Worm (Caenorhabditis elegans) whole organism, L4 larva: ENCODE data around the gene F32D8.13.

Source experiments
- D1046.2 ChIP-seq: fragments of 200-800 bp; sonication (Bioruptor generic); IDR thresholded peaks from 2 replicates; pipeline ENCODE4 v1.3.6; 2022; ENCODE audit warnings: missing genetic modification characterization, missing compliant biosample characterization
- F49E8.2 ChIP-seq: sonication (generic microtip); optimal IDR thresholded peaks from 2 replicates; lab custom pipeline; 2016; ENCODE audit warnings: missing compliant biosample characterization, mild to moderate bottlenecking, missing genetic modification characterization, borderline replicate concordance
- R02D3.7 ChIP-seq: fragments of 150-350 bp; sonication (generic microtip); optimal IDR thresholded peaks from 3 replicates; lab custom pipeline; 2014; ENCODE audit warnings: missing biosample characterization, missing genetic modification characterization
- T20F7.1 ChIP-seq: fragments of 200-800 bp; sonication (Bioruptor generic); optimal IDR thresholded peaks from 2 replicates; lab custom pipeline; 2018; ENCODE audit warnings: mild to moderate bottlenecking, missing genetic modification characterization, missing compliant biosample characterization
- Y105C5A.15 ChIP-seq: fragments of 200-800 bp; sonication (Bioruptor generic); IDR thresholded peaks from 2 replicates; pipeline ENCODE4 v1.3.6; 2022; ENCODE audit warnings: missing genetic modification characterization, missing compliant biosample characterization
- Y48G9A.11 ChIP-seq: fragments of 200-800 bp; sonication (Bioruptor generic); IDR thresholded peaks from 2 replicates; pipeline ENCODE4 v1.3.6; 2022; ENCODE audit warnings: missing genetic modification reagents, missing genetic modification characterization, missing compliant biosample characterization
- Y75B8A.6 ChIP-seq: fragments of 200-800 bp; sonication (Bioruptor generic); IDR thresholded peaks from 2 replicates; pipeline ENCODE4 v1.3.6; 2022; ENCODE audit warnings: missing genetic modification reagents, missing genetic modification characterization, missing compliant biosample characterization
- ZK546.5 ChIP-seq, 2 experiments: sonication (generic microtip); optimal IDR thresholded peaks; 2 replicates each; lab custom pipeline; 2017; ENCODE audit warnings: missing biosample characterization in 2 of 2, missing genetic modification characterization in 2 of 2
- aly-2 ChIP-seq: sonication (generic microtip); optimal IDR thresholded peaks from 2 replicates; lab custom pipeline; 2018; ENCODE audit warnings: missing biosample characterization, missing genetic modification characterization
- ama-1 ChIP-seq: fragments of 150-350 bp; optimal IDR thresholded peaks from 2 replicates; lab custom pipeline; 2014; ENCODE audit warnings: inconsistent platforms, mixed read lengths
- ceh-20 ChIP-seq: fragments of 200-800 bp; sonication (Bioruptor generic); IDR thresholded peaks from 2 replicates; pipeline ENCODE4 v1.3.6; 2022; ENCODE audit warnings: missing genetic modification reagents, missing genetic modification characterization, missing compliant biosample characterization
- ceh-28 ChIP-seq: fragments of 150-350 bp; optimal IDR thresholded peaks from 2 replicates; lab custom pipeline; 2014; ENCODE audit warnings: missing biosample characterization, missing genetic modification reagents, missing genetic modification characterization
- ceh-82 ChIP-seq: sonication (generic microtip); optimal IDR thresholded peaks from 2 replicates; lab custom pipeline; 2017; ENCODE audit warnings: missing biosample characterization, missing genetic modification characterization
- cey-2 ChIP-seq: sonication (generic microtip); optimal IDR thresholded peaks from 3 replicates; lab custom pipeline; 2017; ENCODE audit warnings: missing genetic modification characterization, mild to moderate bottlenecking, missing compliant biosample characterization, antibody characterized with exemption, borderline replicate concordance; ENCODE audit not compliant: insufficient read depth
- daf-16 ChIP-seq, 3 experiments: sonication (generic microtip); optimal IDR thresholded peaks; 2 replicates each; lab custom pipeline; 2016 to 2017; ENCODE audit warnings: missing genetic modification characterization in 3 of 3, missing genetic modification reagents in 3 of 3, mild to moderate bottlenecking in 2 of 3, missing compliant biosample characterization in 2 of 3, missing biosample characterization in 1 of 3, moderate library complexity in 1 of 3
- egl-27 ChIP-seq: sonication (generic microtip); optimal IDR thresholded peaks from 3 replicates; lab custom pipeline; 2017; ENCODE audit warnings: missing biosample characterization, missing genetic modification reagents, missing genetic modification characterization
- egl-43 ChIP-seq: fragments of 200-800 bp; sonication (Bioruptor generic); IDR thresholded peaks from 2 replicates; pipeline ENCODE4 v1.3.6; 2022; ENCODE audit warnings: missing genetic modification reagents, missing genetic modification characterization, missing compliant biosample characterization
- fos-1 ChIP-seq: fragments of 150-350 bp; optimal IDR thresholded peaks from 2 replicates; lab custom pipeline; 2014; ENCODE audit warnings: missing biosample characterization, missing genetic modification characterization
- gei-8 ChIP-seq: fragments of 200-800 bp; sonication (Bioruptor generic); optimal IDR thresholded peaks from 2 replicates; lab custom pipeline; 2018; ENCODE audit warnings: mild to moderate bottlenecking, missing genetic modification characterization, missing compliant biosample characterization
- hif-1 ChIP-seq, 2 experiments: sonication (generic microtip); optimal IDR thresholded peaks; 2 replicates each; lab custom pipeline; 2016 to 2017; ENCODE audit warnings: missing compliant biosample characterization in 2 of 2, missing genetic modification characterization in 2 of 2, missing genetic modification reagents in 2 of 2, missing genotype in 2 of 2, mild to moderate bottlenecking in 1 of 2
- hlh-11 ChIP-seq: fragments of 200-800 bp; sonication (Bioruptor generic); optimal IDR thresholded peaks from 2 replicates; lab custom pipeline; 2018; ENCODE audit warnings: mild to moderate bottlenecking, missing genetic modification characterization, missing compliant biosample characterization
- lin-13 ChIP-seq: fragments of 150-350 bp; optimal IDR thresholded peaks from 2 replicates; lab custom pipeline; 2014; ENCODE audit warnings: missing biosample characterization, missing genetic modification reagents, missing genetic modification characterization
- lin-15B ChIP-seq: fragments of 150-350 bp; sonication (generic microtip); optimal IDR thresholded peaks from 3 replicates; lab custom pipeline; 2014; ENCODE audit warnings: missing biosample characterization, missing genetic modification characterization
- lin-29 ChIP-seq: fragments of 200-800 bp; sonication (Bioruptor generic); IDR thresholded peaks from 2 replicates; pipeline ENCODE4 v1.3.6; 2022; ENCODE audit warnings: missing genetic modification reagents, missing genetic modification characterization, missing compliant biosample characterization
- lin-39 ChIP-seq: fragments of 150-350 bp; optimal IDR thresholded peaks from 2 replicates; lab custom pipeline; 2014; ENCODE audit warnings: missing biosample characterization, missing genetic modification reagents, missing genetic modification characterization
- madf-5 ChIP-seq, 2 experiments: fragments of 200-800 bp; sonication (Bioruptor generic); IDR thresholded peaks; 2 replicates each; pipeline ENCODE4 v1.3.6; 2022; ENCODE audit warnings: missing compliant biosample characterization in 2 of 2, missing genetic modification characterization in 2 of 2
- madf-9 ChIP-seq: fragments of 200-800 bp; sonication (Bioruptor generic); conservative IDR thresholded peaks from 2 replicates; pipeline ENCODE4 v1.3.6; 2022; ENCODE audit warnings: missing genetic modification reagents, missing genetic modification characterization, missing compliant biosample characterization
- mdl-1 ChIP-seq, 2 experiments: fragments of 150-350 bp in 1 of 2; sonication (generic microtip) in 1 of 2; optimal IDR thresholded peaks; 2 replicates each; lab custom pipeline; 2014 to 2017; ENCODE audit warnings: missing biosample characterization in 2 of 2, missing genetic modification characterization in 2 of 2
- mep-1 ChIP-seq: fragments of 150-350 bp; sonication (generic microtip); optimal IDR thresholded peaks from 3 replicates; lab custom pipeline; 2014; ENCODE audit warnings: missing biosample characterization, missing genetic modification characterization
- mxl-2 ChIP-seq: fragments of 200-800 bp; sonication (Bioruptor generic); conservative IDR thresholded peaks from 2 replicates; pipeline ENCODE4 v1.3.6; 2022; ENCODE audit warnings: missing genetic modification reagents, missing genetic modification characterization, missing compliant biosample characterization
- mxl-3 ChIP-seq: fragments of 200-800 bp; sonication (Bioruptor generic); optimal IDR thresholded peaks from 2 replicates; lab custom pipeline; 2018; ENCODE audit warnings: mild to moderate bottlenecking, missing genetic modification characterization, missing compliant biosample characterization
- nhr-10 ChIP-seq: fragments of 150-350 bp; optimal IDR thresholded peaks from 2 replicates; lab custom pipeline; 2014; ENCODE audit warnings: missing biosample characterization, missing genetic modification characterization
- nhr-102 ChIP-seq: sonication (generic microtip); optimal IDR thresholded peaks from 2 replicates; lab custom pipeline; 2016; ENCODE audit warnings: mild to moderate bottlenecking, missing genetic modification characterization, moderate library complexity, missing compliant biosample characterization
- nhr-11 ChIP-seq: fragments of 150-350 bp; optimal IDR thresholded peaks from 2 replicates; lab custom pipeline; 2014; ENCODE audit warnings: missing biosample characterization, missing genetic modification characterization
- nhr-111 ChIP-seq: fragments of 200-800 bp; sonication (Bioruptor generic); optimal IDR thresholded peaks from 2 replicates; lab custom pipeline; 2018; ENCODE audit warnings: mild to moderate bottlenecking, missing genetic modification characterization, missing compliant biosample characterization
- nhr-237 ChIP-seq: sonication (generic microtip); optimal IDR thresholded peaks from 2 replicates; lab custom pipeline; 2017; ENCODE audit warnings: missing biosample characterization, missing genetic modification characterization
- nhr-41 ChIP-seq: fragments of 200-800 bp; sonication (Bioruptor generic); IDR thresholded peaks from 2 replicates; pipeline ENCODE4 v1.3.6; 2022; ENCODE audit warnings: missing genetic modification reagents, missing genetic modification characterization, missing compliant biosample characterization
- nhr-76 ChIP-seq: fragments of 150-350 bp; optimal IDR thresholded peaks from 2 replicates; lab custom pipeline; 2014; ENCODE audit warnings: missing biosample characterization, missing genetic modification characterization
- pha-4 ChIP-seq, 2 experiments: fragments of 150-350 bp in 1 of 2; fragments of 200-800 bp in 1 of 2; sonication (Bioruptor generic) in 1 of 2; IDR thresholded peaks in 1 of 2; optimal IDR thresholded peaks in 1 of 2; 2 replicates each; pipeline versions ENCODE4 v1.3.6 to Lab custom; 2014 to 2022; ENCODE audit warnings: missing genetic modification characterization in 2 of 2, missing genetic modification reagents in 2 of 2, missing biosample characterization in 1 of 2, missing compliant biosample characterization in 1 of 2
- php-3 ChIP-seq: fragments of 200-800 bp; sonication (Bioruptor generic); IDR thresholded peaks from 2 replicates; pipeline ENCODE4 v1.3.6; 2022; ENCODE audit warnings: missing genetic modification reagents, missing genetic modification characterization, missing compliant biosample characterization
- rbr-2 ChIP-seq: sonication (generic microtip); optimal IDR thresholded peaks from 2 replicates; lab custom pipeline; 2016; ENCODE audit warnings: missing genotype, missing genetic modification characterization, missing compliant biosample characterization
- sdz-12 ChIP-seq: fragments of 200-800 bp; sonication (Bioruptor generic); optimal IDR thresholded peaks from 2 replicates; lab custom pipeline; 2018; ENCODE audit warnings: mild to moderate bottlenecking, missing genetic modification characterization, missing compliant biosample characterization
- set-16 ChIP-seq: fragments of 200-800 bp; sonication (Bioruptor generic); IDR thresholded peaks from 2 replicates; pipeline ENCODE4 v1.3.6; 2022; ENCODE audit warnings: missing genetic modification reagents, missing genetic modification characterization, missing compliant biosample characterization
- snpc-1.2 ChIP-seq: fragments of 200-800 bp; sonication (Bioruptor generic); IDR thresholded peaks from 2 replicates; pipeline ENCODE4 v1.3.6; 2022; ENCODE audit warnings: missing genetic modification reagents, missing genetic modification characterization, missing compliant biosample characterization
- snpc-4 ChIP-seq: fragments of 150-350 bp; optimal IDR thresholded peaks from 2 replicates; lab custom pipeline; 2014; ENCODE audit warnings: missing biosample characterization, missing genetic modification characterization
- spr-1 ChIP-seq: sonication (generic microtip); optimal IDR thresholded peaks from 2 replicates; lab custom pipeline; 2016; ENCODE audit warnings: mild to moderate bottlenecking, missing genetic modification characterization, missing compliant biosample characterization
- tag-97 ChIP-seq: fragments of 200-800 bp; sonication (Bioruptor generic); IDR thresholded peaks from 2 replicates; pipeline ENCODE4 v1.3.6; 2022; ENCODE audit warnings: missing genetic modification characterization, missing compliant biosample characterization
- unc-62 ChIP-seq, 3 experiments: fragments of 150-350 bp in 1 of 3; sonication (generic microtip); optimal IDR thresholded peaks in 2 of 3; peaks in 1 of 3; 1 replicate in 1 of 3; 2 replicates in 2 of 3; lab custom pipeline; 2014 to 2017; ENCODE audit warnings: missing biosample characterization in 3 of 3, missing genetic modification characterization in 3 of 3, missing genetic modification reagents in 3 of 3, missing genotype in 1 of 3
- zip-2 ChIP-seq: fragments of 150-350 bp; optimal IDR thresholded peaks from 2 replicates; lab custom pipeline; 2014; ENCODE audit warnings: missing biosample characterization, missing genetic modification characterization

The F32D8.13 gene

ce11 chrV:10861611-10862262 is 34.6 kb downstream of the F32D8.13 start:
- TF ChIP-seq lin-13 (GFP tag; lab: Kevin White, UChicago) (no peak), nhr-41 (GFP tag; lab: Robert Waterston, UW) (no peak), T20F7.1 (GFP tag; lab: Kevin White, UChicago) (no peak), egl-27 (tag; lab: Kevin White, UChicago) (no peak), ZK546.5 (tag; optimal IDR thresholded peaks at IDR 0.05; lab: Kevin White, UChicago) (no peak), hlh-11 (tag; lab: Kevin White, UChicago) (peak; percentile 42), madf-5 (GFP tag; IDR thresholded peaks at IDR 0.05; lab: Robert Waterston, UW) (no peak), Y75B8A.6 (GFP tag; lab: Robert Waterston, UW) (no peak), lin-15B (tag; lab: Kevin White, UChicago) (no peak), hif-1 (tag; optimal IDR thresholded peaks at IDR 0.05; lab: Kevin White, UChicago) (peak in 1 of 2 experiments; percentile 51), mep-1 (tag; lab: Kevin White, UChicago) (peak; percentile 47), ceh-20 (GFP tag; lab: Robert Waterston, UW) (no peak), aly-2 (no peak), nhr-111 (GFP tag; lab: Kevin White, UChicago) (no peak), mxl-2 (GFP tag; lab: Robert Waterston, UW) (no peak), spr-1 (tag; lab: Kevin White, UChicago) (no peak), lin-29 (GFP tag; lab: Robert Waterston, UW) (no peak), nhr-237 (tag; lab: Kevin White, UChicago) (no peak), pha-4 (GFP tag; IDR thresholded peaks at IDR 0.05; lab: Robert Waterston, UW) (no peak), pha-4 (tag; optimal IDR thresholded peaks at IDR 0.05; lab: Kevin White, UChicago) (no peak), lin-39 (tag; lab: Kevin White, UChicago) (no peak), nhr-11 (tag; lab: Kevin White, UChicago) (peak; percentile 15), snpc-1.2 (GFP tag; lab: Robert Waterston, UW) (no peak), madf-9 (GFP tag; lab: Robert Waterston, UW) (no peak), nhr-10 (tag; lab: Kevin White, UChicago) (no peak), nhr-102 (no peak), fos-1 (tag; lab: Kevin White, UChicago) (no peak), sdz-12 (no peak), snpc-4 (tag; lab: Kevin White, UChicago) (no peak), R02D3.7 (no peak), cey-2 (tag; lab: Kevin White, UChicago) (no peak), Y105C5A.15 (GFP tag; lab: Robert Waterston, UW) (no peak), mdl-1 (tag; optimal IDR thresholded peaks at IDR 0.05; lab: Kevin White, UChicago) (peak in 1 of 2 experiments; percentile 24), tag-97 (GFP tag; lab: Robert Waterston, UW) (no peak), set-16 (GFP tag; lab: Robert Waterston, UW) (no peak), ama-1 (lab: Kevin White, UChicago) (peak; percentile 25), rbr-2 (tag; lab: Kevin White, UChicago) (peak; percentile 52), egl-43 (GFP tag; lab: Robert Waterston, UW) (no peak), php-3 (GFP tag; lab: Robert Waterston, UW) (no peak), F49E8.2 (tag; lab: Kevin White, UChicago) (no peak), D1046.2 (GFP tag; lab: Robert Waterston, UW) (no peak), nhr-76 (tag; lab: Kevin White, UChicago) (no peak), mxl-3 (GFP tag; lab: Kevin White, UChicago) (no peak), gei-8 (GFP tag; lab: Kevin White, UChicago) (no peak), daf-16 (GFP tag; optimal IDR thresholded peaks at IDR 0.05; lab: Kevin White, UChicago) (no peak), daf-16 (tag; optimal IDR thresholded peaks at IDR 0.05; lab: Kevin White, UChicago) (peak; percentile 24), Y48G9A.11 (GFP tag; lab: Robert Waterston, UW) (no peak), zip-2 (tag; lab: Kevin White, UChicago) (no peak), ceh-28 (tag; lab: Kevin White, UChicago) (no peak), unc-62 (GFP tag; optimal IDR thresholded peaks at IDR 0.05 in 1 of 2; lab: Kevin White, UChicago) (peak in 1 of 2 experiments; percentile 87), unc-62 (tag; optimal IDR thresholded peaks at IDR 0.05; lab: Kevin White, UChicago) (no peak), ceh-82 (no peak)
